Worm (Caenorhabditis elegans) whole organism, mixed stage, embryonic: ENCODE measurements around the gene cin-4.

ENCODE experiments used
- blmp-1 ChIP-seq: fragments of 150-350 bp; optimal IDR thresholded peaks from 2 replicates; lab custom pipeline; 2014; ENCODE audit warnings: missing biosample characterization, missing genetic modification characterization
- ham-2 ChIP-seq: fragments of 200-800 bp; sonication (Bioruptor generic); optimal IDR thresholded peaks from 2 replicates; lab custom pipeline; 2018; ENCODE audit warnings: mild to moderate bottlenecking, missing genetic modification characterization, missing compliant biosample characterization
- lsy-2 ChIP-seq: fragments of 150-350 bp; optimal IDR thresholded peaks from 2 replicates; lab custom pipeline; 2014; ENCODE audit warnings: missing biosample characterization, missing genetic modification characterization
- nhr-28 ChIP-seq: fragments of 150-350 bp; optimal IDR thresholded peaks from 2 replicates; lab custom pipeline; 2014; ENCODE audit warnings: missing biosample characterization, missing genetic modification characterization
- unc-62 ChIP-seq: fragments of 150-350 bp; optimal IDR thresholded peaks from 2 replicates; lab custom pipeline; 2014; ENCODE audit warnings: missing biosample characterization, missing genetic modification reagents, missing genetic modification characterization

ce11 chrII:7037659-7038342 lies at the start of gene cin-4:
- TF ChIP-seq unc-62 (GFP tag; lab: Kevin White, UChicago), result no peak
- no peak for TF ChIP-seq lsy-2
- no peak for TF ChIP-seq ham-2 (GFP tag; lab: Kevin White, UChicago)
- TF ChIP-seq nhr-28 (tag; lab: Kevin White, UChicago), result no peak
- no peak for TF ChIP-seq blmp-1 (tag; lab: Kevin White, UChicago)
